Worm (Caenorhabditis elegans): Measurements from ENCODE around the gene pld-1.

Gene pld-1

DNA sequence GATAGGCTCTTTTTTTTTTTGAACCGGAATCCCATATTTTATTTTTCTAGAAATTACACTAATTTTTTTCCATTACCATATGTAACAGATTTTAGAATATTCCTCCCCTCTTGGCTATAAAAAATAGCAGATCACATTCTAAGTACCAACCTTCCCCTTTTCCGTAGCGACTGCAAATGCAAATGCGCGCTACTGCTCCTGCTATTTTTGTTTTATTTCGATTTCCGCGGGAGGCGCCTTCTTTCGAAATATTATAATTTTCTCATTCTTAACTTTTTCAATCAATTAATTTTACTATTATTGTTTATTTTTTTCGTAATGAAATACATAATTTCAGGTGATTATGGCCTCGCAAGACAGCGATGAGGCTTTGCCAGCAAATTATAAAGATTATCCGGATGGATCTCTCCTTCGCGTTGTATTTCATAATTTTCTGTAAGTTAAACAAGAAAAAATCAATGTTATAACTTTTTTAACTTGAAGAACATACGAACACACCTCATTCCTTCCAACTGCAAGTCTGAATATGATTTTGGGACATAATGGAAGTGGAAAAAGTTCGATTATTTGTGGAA is 29.6 kb downstream of the pld-1 start, which contains the start of gene smc-5 (continued):
- TF ChIP-seq nhr-19 (GFP tag; conservative IDR thresholded peaks at IDR 0.05) = peak; percentile 56
- TF ChIP-seq blmp-1 (tag; optimal IDR thresholded peaks at IDR 0.05) = peak; percentile 71
- TF ChIP-seq ztf-11 (tag; optimal IDR thresholded peaks at IDR 0.05) = peak in 1 of 2 experiments; percentile 48
- peak; percentile 69 for TF ChIP-seq lin-14 (GFP tag; optimal IDR thresholded peaks at IDR 0.05)
- peak; percentile 62 for TF ChIP-seq nhr-77 (tag; optimal IDR thresholded peaks at IDR 0.05)
- no peak for TF ChIP-seq ceh-8 (GFP tag; optimal IDR thresholded peaks at IDR 0.05)
- TF ChIP-seq lin-13 (GFP tag; optimal IDR thresholded peaks at IDR 0.05) = peak; percentile 41
- peak in 1 of 2 experiments; percentile 42 for TF ChIP-seq mdl-1 (tag; optimal IDR thresholded peaks at IDR 0.05)
- no peak for TF ChIP-seq unc-30 (tag; optimal IDR thresholded peaks at IDR 0.05)
- TF ChIP-seq pax-3 (tag; optimal IDR thresholded peaks at IDR 0.05) = peak; percentile 53
- peak; percentile 45 for TF ChIP-seq unc-130 (tag; optimal IDR thresholded peaks at IDR 0.05)
- peak; percentile 71 for TF ChIP-seq isw-1 (GFP tag; IDR thresholded peaks at IDR 0.05)
- peak; percentile 57 for TF ChIP-seq tbx-2 (tag; optimal IDR thresholded peaks at IDR 0.05)
- no peak for TF ChIP-seq grh-1 (GFP tag; IDR thresholded peaks at IDR 0.05)
- peak; percentile 89 for TF ChIP-seq skn-1 (tag; optimal IDR thresholded peaks at IDR 0.05)
- TF ChIP-seq fkh-8 (tag; optimal IDR thresholded peaks at IDR 0.05) = peak; percentile 75
- no peak for TF ChIP-seq Y116A8C.19 (tag; optimal IDR thresholded peaks at IDR 0.05; ENCODE audit: borderline replicate concordance)
- TF ChIP-seq lin-35 (GFP tag; optimal IDR thresholded peaks at IDR 0.05) = peak; percentile 84 to 94
- TF ChIP-seq lir-3 (tag; optimal IDR thresholded peaks at IDR 0.05; ENCODE audit: poor library complexity) = peak; percentile 73
- no peak for TF ChIP-seq unc-62 (GFP tag; optimal IDR thresholded peaks at IDR 0.05)
- TF ChIP-seq ceh-88 (GFP tag; IDR thresholded peaks at IDR 0.05) = peak; percentile 46; the same call in 1 of the 2 replicates
- peak; percentile 51 for TF ChIP-seq mef-2 (tag; optimal IDR thresholded peaks at IDR 0.05)
- TF ChIP-seq efl-1 (optimal IDR thresholded peaks at IDR 0.05) = peak; percentile 84 to 88
- peak; percentile 86 to 98 for TF ChIP-seq efl-1 (GFP tag; optimal IDR thresholded peaks at IDR 0.05 in 1 of 2)
- no peak for TF ChIP-seq C04F5.9 (tag; optimal IDR thresholded peaks at IDR 0.05)
- TF ChIP-seq vab-15 (tag; optimal IDR thresholded peaks at IDR 0.05) = peak; percentile 60
- TF ChIP-seq jun-1 (tag; optimal IDR thresholded peaks at IDR 0.05) = peak; percentile 32
- TF ChIP-seq hpl-2 (GFP tag; optimal IDR thresholded peaks at IDR 0.05) = peak; percentile 8
- no peak for TF ChIP-seq zag-1 (tag; optimal IDR thresholded peaks at IDR 0.05)
- no peak for TF ChIP-seq pag-3 (tag; optimal IDR thresholded peaks at IDR 0.05; ENCODE audit: borderline replicate concordance, insufficient read depth)
- TF ChIP-seq nhr-76 (tag; optimal IDR thresholded peaks at IDR 0.05) = no peak
- no peak for TF ChIP-seq zip-4 (GFP tag; optimal IDR thresholded peaks at IDR 0.05)

DNA sequence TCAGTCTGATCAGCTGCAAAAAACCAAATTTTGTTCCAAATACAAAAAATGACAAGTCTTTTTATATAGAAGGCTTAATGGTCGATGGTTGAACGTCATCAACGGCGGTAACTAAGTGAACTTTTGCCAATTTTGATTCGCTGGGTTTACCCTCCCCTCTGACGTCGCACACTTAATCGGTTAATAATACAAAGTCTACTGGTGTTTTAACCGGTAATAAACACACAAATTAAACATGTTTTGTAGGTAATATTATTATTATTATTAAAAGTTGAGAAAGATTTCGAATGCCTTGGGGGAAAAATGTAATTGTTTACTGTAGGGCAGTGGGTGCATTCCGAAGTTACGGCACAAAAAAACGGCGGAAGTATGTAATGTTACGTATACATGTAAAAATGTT is 30.8 kb downstream of the pld-1 start, which contains the start of gene pho-12:
Gene pho-12 (minus strand): TSS at position 101 of the 400 bp plus-strand sequence.
- TF ChIP-seq nhr-28 (tag; optimal IDR thresholded peaks at IDR 0.05) = no peak

DNA sequence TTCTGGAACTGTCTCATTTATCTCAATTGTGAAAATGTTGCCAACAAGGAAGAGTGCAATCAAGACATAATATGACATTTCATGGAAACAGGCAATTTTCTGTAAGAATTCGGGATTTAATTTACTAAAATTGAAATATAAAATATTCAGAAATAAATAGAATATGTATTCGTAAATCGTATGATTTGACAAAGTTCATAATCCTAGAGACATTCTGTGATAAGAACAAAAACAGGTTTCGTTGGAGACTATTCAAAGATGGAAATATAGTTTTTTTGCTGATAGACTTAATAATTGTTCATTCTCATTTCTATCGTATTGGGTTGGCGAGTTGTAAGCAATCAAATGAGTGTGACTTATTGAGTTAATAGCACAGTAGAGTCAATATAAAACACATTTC is 33.5 kb downstream of the pld-1 start, which contains the start of gene C27A2.12:
Gene C27A2.12 (minus strand): TSS at position 101 of the 400 bp plus-strand sequence.
- no peak for TF ChIP-seq C34B4.2 (tag; optimal IDR thresholded peaks at IDR 0.05)
- TF ChIP-seq sptf-1 (tag; optimal IDR thresholded peaks at IDR 0.05) = no peak
- no peak for TF ChIP-seq nhr-11 (tag; optimal IDR thresholded peaks at IDR 0.05)
- no peak for TF ChIP-seq egl-13 (tag; optimal IDR thresholded peaks at IDR 0.05)
- no peak for TF ChIP-seq dsc-1 (tag; optimal IDR thresholded peaks at IDR 0.05)
- TF ChIP-seq mab-9 (GFP tag; IDR thresholded peaks at IDR 0.05) = no peak
- no peak for TF ChIP-seq ces-1 (GFP tag; optimal IDR thresholded peaks at IDR 0.05)
- TF ChIP-seq lin-35 (GFP tag; optimal IDR thresholded peaks at IDR 0.05) = no peak
- TF ChIP-seq nhr-47 (tag; optimal IDR thresholded peaks at IDR 0.05) = no peak
- no peak for TF ChIP-seq egl-27 (tag; optimal IDR thresholded peaks at IDR 0.05)
- TF ChIP-seq fkh-10 (GFP tag; optimal IDR thresholded peaks at IDR 0.05) = no peak
- no peak for TF ChIP-seq nhr-77 (tag; optimal IDR thresholded peaks at IDR 0.05)
- TF ChIP-seq hlh-4 (tag; optimal IDR thresholded peaks at IDR 0.05) = no peak
- TF ChIP-seq snu-23 (GFP tag; optimal IDR thresholded peaks at IDR 0.05) = no peak
- no peak for TF ChIP-seq efl-3 (GFP tag; optimal IDR thresholded peaks at IDR 0.05)
- TF ChIP-seq fkh-4 (tag; optimal IDR thresholded peaks at IDR 0.05; ENCODE audit: borderline replicate concordance) = no peak
